Worm (Caenorhabditis elegans) whole organism, late embryonic: ENCODE data around the gene msp-63.

Source experiments
- C08G9.2 ChIP-seq: sonication (generic microtip); optimal IDR thresholded peaks from 2 replicates; lab custom pipeline; 2016; ENCODE audit warnings: mild to moderate bottlenecking, missing genetic modification characterization, moderate library complexity, missing compliant biosample characterization
- C38D4.7 ChIP-seq: fragments of 200-800 bp; sonication (Bioruptor generic); optimal IDR thresholded peaks from 2 replicates; lab custom pipeline; 2018; ENCODE audit warnings: mild to moderate bottlenecking, missing genetic modification characterization, moderate library complexity, missing compliant biosample characterization
- K09A11.1 ChIP-seq: sonication (generic microtip); optimal IDR thresholded peaks from 2 replicates; lab custom pipeline; 2017; ENCODE audit warnings: antibody characterized with exemption, mild to moderate bottlenecking, missing genetic modification characterization, missing compliant biosample characterization; ENCODE audit not compliant: insufficient read depth
- Y22D7AL.16 ChIP-seq: sonication (generic microtip); optimal IDR thresholded peaks from 2 replicates; lab custom pipeline; 2016; ENCODE audit warnings: missing genetic modification characterization, missing compliant biosample characterization
- ahr-1 ChIP-seq: sonication (generic microtip); optimal IDR thresholded peaks from 2 replicates; lab custom pipeline; 2016; ENCODE audit warnings: missing genetic modification characterization, missing compliant biosample characterization
- ceh-14 ChIP-seq: sonication (generic microtip); optimal IDR thresholded peaks from 2 replicates; lab custom pipeline; 2016; ENCODE audit warnings: missing genotype, missing genetic modification characterization, missing compliant biosample characterization
- ceh-18 ChIP-seq: sonication (generic microtip); optimal IDR thresholded peaks from 2 replicates; lab custom pipeline; 2016; ENCODE audit warnings: missing genetic modification characterization, missing compliant biosample characterization
- ceh-22 ChIP-seq: sonication (generic microtip); optimal IDR thresholded peaks from 2 replicates; lab custom pipeline; 2017; ENCODE audit warnings: missing biosample characterization, missing genetic modification characterization
- ceh-30 ChIP-seq: fragments of 150-350 bp; optimal IDR thresholded peaks from 2 replicates; lab custom pipeline; 2014; ENCODE audit warnings: missing biosample characterization, missing genetic modification characterization
- ceh-34 ChIP-seq: sonication (generic microtip); optimal IDR thresholded peaks from 2 replicates; lab custom pipeline; 2016; ENCODE audit warnings: mild to moderate bottlenecking, missing genetic modification characterization, missing compliant biosample characterization
- ceh-6 ChIP-seq: fragments of 200-800 bp; sonication (Bioruptor generic); optimal IDR thresholded peaks from 2 replicates; lab custom pipeline; 2018; ENCODE audit warnings: mild to moderate bottlenecking, missing genetic modification characterization, missing compliant biosample characterization
- ceh-9 ChIP-seq: sonication (generic microtip); optimal IDR thresholded peaks from 2 replicates; lab custom pipeline; 2016; ENCODE audit warnings: mild to moderate bottlenecking, missing genetic modification characterization, inconsistent platforms, missing compliant biosample characterization
- elt-4 ChIP-seq: sonication (generic microtip); optimal IDR thresholded peaks from 2 replicates; lab custom pipeline; 2016; ENCODE audit warnings: missing genetic modification characterization, missing compliant biosample characterization
- eyg-1 ChIP-seq: sonication (generic microtip); optimal IDR thresholded peaks from 2 replicates; lab custom pipeline; 2016; ENCODE audit warnings: missing genotype, missing genetic modification characterization, missing compliant biosample characterization
- fax-1 ChIP-seq: sonication (generic microtip); optimal IDR thresholded peaks from 2 replicates; lab custom pipeline; 2016; ENCODE audit warnings: missing genotype, missing genetic modification characterization, missing compliant biosample characterization
- gmeb-2 ChIP-seq: sonication (generic microtip); optimal IDR thresholded peaks from 2 replicates; lab custom pipeline; 2016; ENCODE audit warnings: missing genetic modification characterization, inconsistent platforms, missing compliant biosample characterization
- hlh-15 ChIP-seq: sonication (generic microtip); optimal IDR thresholded peaks from 2 replicates; lab custom pipeline; 2016; ENCODE audit warnings: missing genetic modification characterization, missing compliant biosample characterization
- hlh-6 ChIP-seq: sonication (generic microtip); optimal IDR thresholded peaks from 2 replicates; lab custom pipeline; 2016; ENCODE audit warnings: missing genotype, missing genetic modification characterization, missing compliant biosample characterization
- lin-11 ChIP-seq: fragments of 200-800 bp; sonication (Bioruptor generic); optimal IDR thresholded peaks from 2 replicates; lab custom pipeline; 2018; ENCODE audit warnings: mild to moderate bottlenecking, missing genetic modification characterization, missing compliant biosample characterization
- madf-2 ChIP-seq: sonication (generic microtip); optimal IDR thresholded peaks from 2 replicates; lab custom pipeline; 2017; ENCODE audit warnings: missing genetic modification characterization, missing compliant biosample characterization
- nfya-1 ChIP-seq: sonication (generic microtip); optimal IDR thresholded peaks from 2 replicates; lab custom pipeline; 2017; ENCODE audit warnings: missing genetic modification characterization, mild to moderate bottlenecking, missing compliant biosample characterization, antibody characterized with exemption, moderate library complexity
- nhr-11 ChIP-seq: fragments of 150-350 bp; optimal IDR thresholded peaks from 2 replicates; lab custom pipeline; 2014; ENCODE audit warnings: missing biosample characterization, missing genetic modification characterization
- npax-4 ChIP-seq: sonication (generic microtip); optimal IDR thresholded peaks from 2 replicates; lab custom pipeline; 2016; ENCODE audit warnings: missing genetic modification characterization, missing compliant biosample characterization
- odd-2 ChIP-seq: sonication (generic microtip); optimal IDR thresholded peaks from 2 replicates; lab custom pipeline; 2017; ENCODE audit warnings: antibody characterized with exemption, mild to moderate bottlenecking, missing genetic modification characterization, missing compliant biosample characterization
- pag-3 ChIP-seq: sonication (generic microtip); optimal IDR thresholded peaks from 2 replicates; lab custom pipeline; 2016; ENCODE audit warnings: missing compliant biosample characterization, missing genetic modification characterization, borderline replicate concordance
- pat-9 ChIP-seq: fragments of 200-800 bp; sonication (Bioruptor generic); optimal IDR thresholded peaks from 2 replicates; lab custom pipeline; 2018; ENCODE audit warnings: mild to moderate bottlenecking, missing genetic modification characterization, moderate library complexity, missing compliant biosample characterization
- pax-1 ChIP-seq: fragments of 150-350 bp; optimal IDR thresholded peaks from 2 replicates; lab custom pipeline; 2014; ENCODE audit warnings: missing biosample characterization, missing genetic modification characterization
- pha-2 ChIP-seq: sonication (generic microtip); optimal IDR thresholded peaks from 2 replicates; lab custom pipeline; 2017; ENCODE audit warnings: mild to moderate bottlenecking, missing genetic modification characterization, missing compliant biosample characterization
- pha-4 ChIP-seq: fragments of 150-350 bp; optimal IDR thresholded peaks from 2 replicates; lab custom pipeline; 2018; ENCODE audit warnings: missing biosample characterization, missing genetic modification reagents, missing genetic modification characterization
- pros-1 ChIP-seq: fragments of 150-350 bp; optimal IDR thresholded peaks from 2 replicates; lab custom pipeline; 2014; ENCODE audit warnings: missing biosample characterization, missing genetic modification reagents, missing genetic modification characterization
- ref-2 ChIP-seq: sonication (generic microtip); optimal IDR thresholded peaks from 2 replicates; lab custom pipeline; 2016; ENCODE audit warnings: missing genetic modification characterization, missing compliant biosample characterization
- rnt-1 ChIP-seq: sonication (generic microtip); optimal IDR thresholded peaks from 2 replicates; lab custom pipeline; 2016; ENCODE audit warnings: missing genetic modification characterization, missing compliant biosample characterization
- sdc-2 ChIP-seq: sonication (generic microtip); optimal IDR thresholded peaks from 2 replicates; lab custom pipeline; 2016; ENCODE audit warnings: missing genotype, missing genetic modification characterization, missing compliant biosample characterization
- sox-2 ChIP-seq: fragments of 200-800 bp; sonication (Bioruptor generic); IDR thresholded peaks from 2 replicates; pipeline ENCODE4 v1.3.6; 2022; ENCODE audit warnings: missing genetic modification reagents, missing genetic modification characterization, missing compliant biosample characterization
- tbx-2 ChIP-seq: sonication (generic microtip); optimal IDR thresholded peaks from 2 replicates; lab custom pipeline; 2016; ENCODE audit warnings: missing genetic modification characterization, missing compliant biosample characterization
- tbx-7 ChIP-seq: sonication (generic microtip); optimal IDR thresholded peaks from 2 replicates; lab custom pipeline; 2016; ENCODE audit warnings: missing genotype, missing genetic modification characterization, missing compliant biosample characterization
- unc-3 ChIP-seq, 2 experiments: fragments of 200-800 bp in 1 of 2; sonication (Bioruptor generic) in 1 of 2; sonication (generic microtip) in 1 of 2; conservative IDR thresholded peaks in 1 of 2; optimal IDR thresholded peaks in 1 of 2; 2 replicates each; pipeline versions ENCODE4 v1.3.6 to Lab custom; 2016 to 2022; ENCODE audit warnings: missing compliant biosample characterization in 2 of 2, missing genetic modification characterization in 2 of 2, missing genetic modification reagents in 1 of 2
- unc-42 ChIP-seq: sonication (generic microtip); optimal IDR thresholded peaks from 2 replicates; lab custom pipeline; 2016; ENCODE audit warnings: missing genotype, missing genetic modification characterization, missing compliant biosample characterization
- unc-55 ChIP-seq: sonication (generic microtip); optimal IDR thresholded peaks from 2 replicates; lab custom pipeline; 2017; ENCODE audit warnings: missing biosample characterization, missing genetic modification reagents, missing genetic modification characterization
- unc-86 ChIP-seq: sonication (generic microtip); optimal IDR thresholded peaks from 2 replicates; lab custom pipeline; 2016; ENCODE audit warnings: missing genetic modification characterization, missing compliant biosample characterization
- ztf-16 ChIP-seq: sonication (generic microtip); optimal IDR thresholded peaks from 2 replicates; lab custom pipeline; 2017; ENCODE audit warnings: missing genetic modification characterization, missing compliant biosample characterization

msp-63 gene

DNA sequence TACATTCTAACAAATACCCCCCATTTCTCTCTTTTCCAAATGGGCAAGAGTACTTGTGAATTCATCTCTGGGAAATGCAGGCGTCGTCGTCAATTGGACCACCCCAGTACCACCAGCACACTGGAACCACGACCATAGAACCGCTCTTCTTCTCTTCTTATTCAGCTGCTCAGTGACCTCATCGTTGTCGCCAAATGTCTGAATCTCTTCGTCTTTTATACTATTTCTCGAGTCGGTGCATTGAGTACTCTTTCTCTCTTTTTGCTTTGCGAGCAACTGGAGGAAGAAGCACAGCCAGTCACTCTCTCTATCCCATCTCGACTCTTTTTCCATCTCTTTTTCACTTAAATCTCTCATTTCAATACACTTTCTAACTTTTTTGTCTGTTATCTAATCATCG is 17.4 kb downstream of the msp-63 start (continued):
- TF ChIP-seq K09A11.1 (tag; lab: Kevin White, UChicago) (no peak), pros-1 (no peak), ceh-22 (tag; lab: Kevin White, UChicago) (no peak), nfya-1 (tag; lab: Kevin White, UChicago) (peak; percentile 33), pag-3 (tag; lab: Kevin White, UChicago) (no peak), hlh-15 (tag; lab: Kevin White, UChicago) (no peak), pha-4 (tag; lab: Kevin White, UChicago) (no peak), unc-55 (GFP tag; lab: Kevin White, UChicago) (peak; percentile 42)
- TF ChIP-seq, all 69 proteins: peak for 8

DNA sequence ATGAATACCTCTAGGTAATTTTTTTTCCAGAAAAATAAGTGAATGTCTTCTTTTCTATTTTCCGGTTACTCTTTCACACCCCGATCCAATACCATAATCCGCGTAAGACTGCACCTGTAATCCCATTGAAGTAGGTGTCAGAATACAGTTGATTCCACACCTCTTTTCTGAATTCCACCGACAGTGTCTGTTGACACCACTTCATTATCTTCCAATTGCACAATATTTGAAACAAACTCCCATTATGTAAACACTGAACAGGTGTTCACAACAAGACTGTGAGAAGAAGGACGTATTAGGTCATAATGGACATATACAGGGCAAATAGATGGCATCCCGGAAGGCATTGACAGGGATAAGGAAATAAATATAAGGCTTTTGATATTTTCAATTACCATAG is 19.9 kb downstream of the msp-63 start:
- TF ChIP-seq ceh-9 (tag; lab: Kevin White, UChicago): no peak

DNA sequence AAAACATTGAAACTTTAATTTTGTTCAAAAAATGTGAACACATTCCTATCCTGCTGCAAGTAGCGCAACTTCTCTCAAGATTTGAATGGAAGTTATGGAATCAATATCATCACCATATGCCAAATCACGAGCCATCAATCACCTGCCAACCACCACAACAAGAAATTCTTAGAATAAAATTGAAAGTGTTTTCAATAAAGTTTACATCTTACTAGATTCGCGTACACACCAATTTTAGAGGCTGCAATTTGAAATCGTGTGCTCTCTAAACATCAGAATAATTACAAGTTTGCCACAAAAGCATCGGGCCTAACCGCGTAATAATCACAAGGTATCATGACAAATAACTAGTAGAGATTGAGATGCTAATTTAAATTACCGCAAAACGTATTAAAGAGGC is 22.4 kb downstream of the msp-63 start:
- TF ChIP-seq ceh-30 (tag; lab: Kevin White, UChicago): no peak

DNA sequence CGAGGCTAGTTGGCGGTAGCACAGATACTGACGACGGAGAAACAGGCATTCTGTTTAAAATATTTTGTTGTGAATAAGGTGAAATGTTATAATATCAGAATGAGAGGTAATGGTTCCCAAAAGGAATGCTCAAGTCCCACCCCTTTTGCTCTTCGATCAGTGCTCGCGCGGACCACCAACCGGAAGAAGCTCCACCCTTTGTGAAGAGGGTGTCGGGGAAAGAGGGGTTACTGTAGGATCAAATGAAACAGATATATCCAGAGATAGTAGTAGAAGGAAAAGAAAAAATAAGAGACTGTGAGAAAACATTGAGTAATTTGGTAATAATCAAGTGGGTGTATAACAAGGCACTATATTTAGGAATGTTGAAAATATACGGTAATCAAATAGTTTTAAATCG is 23.1 kb downstream of the msp-63 start, which contains the start of the genes dmd-5 and F10C1.1:
Gene dmd-5, minus strand, starts transcription at position 101 of the 400 bp plus-strand sequence.
Gene F10C1.1, plus strand, starts transcription at position 110 of the 400 bp plus-strand sequence.
- TF ChIP-seq sox-2 (GFP tag; lab: Robert Waterston, UW) (no peak), Y22D7AL.16 (tag; lab: Kevin White, UChicago) (no peak), pax-1 (tag; lab: Kevin White, UChicago) (no peak)

DNA sequence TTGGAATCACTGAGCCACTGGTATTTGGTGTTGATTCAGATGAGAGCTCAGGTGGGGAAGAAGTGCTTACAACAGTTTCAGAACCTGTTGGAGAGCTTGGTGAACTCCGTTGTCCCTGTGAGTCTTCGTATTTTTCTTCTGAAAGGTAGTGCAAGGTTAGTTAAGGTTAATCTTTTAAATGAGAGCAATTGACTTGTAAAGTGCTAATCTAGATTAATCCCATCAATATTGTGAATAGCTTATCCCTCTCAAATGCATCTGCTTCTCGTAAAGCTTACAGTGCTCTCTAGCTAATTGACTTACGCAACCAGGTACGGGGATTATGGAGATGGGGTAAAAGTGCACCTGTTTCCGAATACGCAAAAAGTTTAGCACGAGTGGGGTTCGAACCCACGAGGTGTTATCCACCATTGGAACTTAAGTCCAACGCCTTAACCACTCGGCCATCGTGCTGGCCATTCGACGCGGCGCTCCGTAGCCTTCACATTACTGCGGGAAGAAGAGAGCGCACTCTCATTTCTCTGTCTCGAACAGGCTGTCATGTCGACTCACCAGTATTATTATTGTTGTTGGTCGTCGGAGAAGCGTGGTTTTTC is 24.6 kb downstream of the msp-63 start:
- TF ChIP-seq madf-2 (tag; lab: Kevin White, UChicago) (peak; percentile 47), ahr-1 (no peak), nhr-11 (tag; lab: Kevin White, UChicago) (no peak), pha-4 (tag; lab: Kevin White, UChicago) (no peak), ceh-34 (tag; lab: Kevin White, UChicago) (peak; percentile 31), ref-2 (tag; lab: Kevin White, UChicago) (peak; percentile 59), sdc-2 (tag; lab: Kevin White, UChicago) (peak; percentile 48), ceh-30 (tag; lab: Kevin White, UChicago) (no peak), pag-3 (tag; lab: Kevin White, UChicago) (no peak), Y22D7AL.16 (tag; lab: Kevin White, UChicago) (peak; percentile 18), lin-11 (tag; lab: Kevin White, UChicago) (peak; percentile 12), sox-2 (GFP tag; lab: Robert Waterston, UW) (no peak; the same call in 1 of the 2 replicates), unc-3 (GFP tag; conservative IDR thresholded peaks at IDR 0.05; lab: Robert Waterston, UW) (peak; percentile 21; the same call in 1 of the 2 replicates), unc-3 (tag; optimal IDR thresholded peaks at IDR 0.05; lab: Kevin White, UChicago) (no peak), ceh-9 (tag; lab: Kevin White, UChicago) (no peak), hlh-15 (tag; lab: Kevin White, UChicago) (no peak), pha-2 (tag; lab: Kevin White, UChicago) (no peak), unc-42 (tag; lab: Kevin White, UChicago) (peak; percentile 30), odd-2 (tag; lab: Kevin White, UChicago) (no peak), hlh-6 (tag; lab: Kevin White, UChicago) (peak; percentile 48), ceh-14 (tag; lab: Kevin White, UChicago) (peak; percentile 26), rnt-1 (tag; lab: Kevin White, UChicago) (no peak), npax-4 (tag; lab: Kevin White, UChicago) (no peak), C38D4.7 (GFP tag; lab: Kevin White, UChicago) (peak; percentile 60), elt-4 (no peak), pat-9 (peak; percentile 53), C08G9.2 (peak; percentile 47), fax-1 (peak; percentile 38), gmeb-2 (no peak), ceh-6 (GFP tag; lab: Kevin White, UChicago) (peak; percentile 68), ztf-16 (tag; lab: Kevin White, UChicago) (peak; percentile 28), unc-86 (tag; lab: Kevin White, UChicago) (no peak), tbx-7 (tag; lab: Kevin White, UChicago) (no peak), tbx-2 (tag; lab: Kevin White, UChicago) (peak; percentile 48), nfya-1 (tag; lab: Kevin White, UChicago) (peak; percentile 23), eyg-1 (tag; lab: Kevin White, UChicago) (peak; percentile 43), ceh-18 (tag; lab: Kevin White, UChicago) (peak; percentile 37)
